Worm (Caenorhabditis elegans): ENCODE measurements around the gene nlp-41.

Gene nlp-41

ce11 chrII:14550613-14551012 lies at the start of gene nlp-41:
Gene nlp-41, plus strand, starts transcription at chrII:14550913.
- TF ChIP-seq C16A3.4 (tag; optimal IDR thresholded peaks at IDR 0.05) (no peak), egl-27 (tag; optimal IDR thresholded peaks at IDR 0.05) (no peak), lin-39 (tag; optimal IDR thresholded peaks at IDR 0.05) (no peak), lin-35 (GFP tag; optimal IDR thresholded peaks at IDR 0.05) (no peak), mep-1 (tag; optimal IDR thresholded peaks at IDR 0.05) (no peak), zag-1 (tag; optimal IDR thresholded peaks at IDR 0.05) (no peak), nhr-19 (GFP tag; conservative IDR thresholded peaks at IDR 0.05) (no peak), aha-1 (tag; optimal IDR thresholded peaks at IDR 0.05) (no peak), C04F5.9 (tag; optimal IDR thresholded peaks at IDR 0.05) (no peak), nhr-71 (tag; optimal IDR thresholded peaks at IDR 0.05) (no peak), dpl-1 (GFP tag; optimal IDR thresholded peaks at IDR 0.05) (no peak), tlp-1 (tag; optimal IDR thresholded peaks at IDR 0.05) (no peak)

ce11 chrII:14501447-14501846 lies 49.3 kb upstream of the nlp-41 start, which contains the start of gene K10H10.5:
Gene K10H10.5, plus strand, starts transcription at chrII:14501747.
- TF ChIP-seq nhr-28 (tag; optimal IDR thresholded peaks at IDR 0.05) = no peak
- TF ChIP-seq ceh-82 (tag; optimal IDR thresholded peaks at IDR 0.05) = no peak
- TF ChIP-seq xbp-1 (tag; optimal IDR thresholded peaks at IDR 0.05) = no peak
- no peak for TF ChIP-seq lir-3 (tag; optimal IDR thresholded peaks at IDR 0.05; ENCODE audit: poor library complexity)
- no peak for TF ChIP-seq nhr-19 (GFP tag; conservative IDR thresholded peaks at IDR 0.05)
- no peak for TF ChIP-seq fkh-8 (tag; optimal IDR thresholded peaks at IDR 0.05)
- TF ChIP-seq nhr-47 (tag; optimal IDR thresholded peaks at IDR 0.05) = no peak
- no peak for TF ChIP-seq C16A3.4 (tag; optimal IDR thresholded peaks at IDR 0.05)
- TF ChIP-seq skn-1 (tag; optimal IDR thresholded peaks at IDR 0.05) = no peak
- TF ChIP-seq pax-3 (tag; optimal IDR thresholded peaks at IDR 0.05) = no peak

- TF ChIP-seq Y116A8C.19 (tag; optimal IDR thresholded peaks at IDR 0.05; ENCODE audit: borderline replicate concordance) (no peak), dpl-1 (GFP tag; optimal IDR thresholded peaks at IDR 0.05) (no peak), nhr-28 (tag; optimal IDR thresholded peaks at IDR 0.05) (no peak), nhr-90 (tag; optimal IDR thresholded peaks at IDR 0.05; ENCODE audit: poor library complexity) (no peak), hpl-2 (GFP tag; optimal IDR thresholded peaks at IDR 0.05) (no peak), tbx-2 (tag; optimal IDR thresholded peaks at IDR 0.05) (no peak)
Measured at ce11 chrII:14502997-14503396, 47.7 kb upstream of the nlp-41 start, which contains the start of gene K10H10.6. Gene K10H10.6, plus strand, starts transcription at chrII:14503297.

- no peak for TF ChIP-seq hlh-17 (GFP tag; optimal IDR thresholded peaks at IDR 0.05; ENCODE audit: borderline replicate concordance)
- TF ChIP-seq zip-4 (GFP tag; optimal IDR thresholded peaks at IDR 0.05) = no peak
- no peak for TF ChIP-seq grh-1 (GFP tag; IDR thresholded peaks at IDR 0.05)
- TF ChIP-seq unc-62 (GFP tag; optimal IDR thresholded peaks at IDR 0.05) = no peak
- no peak for TF ChIP-seq jun-1 (tag; optimal IDR thresholded peaks at IDR 0.05)
Measured at ce11 chrII:14506245-14506644, 44.5 kb upstream of the nlp-41 start, which contains the start of gene K10H10.12. Gene K10H10.12, minus strand, starts transcription at chrII:14506345.

- TF ChIP-seq unc-130 (tag; optimal IDR thresholded peaks at IDR 0.05) = no peak
- no peak for TF ChIP-seq vab-15 (tag; optimal IDR thresholded peaks at IDR 0.05)
- TF ChIP-seq unc-86 (tag; optimal IDR thresholded peaks at IDR 0.05) = no peak
Measured at ce11 chrII:14507563-14507962, 43.1 kb upstream of the nlp-41 start, which contains the start of the genes K10H10.7 and K10H10.10. Gene K10H10.7, minus strand, starts transcription at chrII:14507663. Gene K10H10.10, plus strand, starts transcription at chrII:14507766.

- no peak for TF ChIP-seq egl-27 (tag; optimal IDR thresholded peaks at IDR 0.05)
- TF ChIP-seq elt-2 (tag; optimal IDR thresholded peaks at IDR 0.05) = peak; percentile 39
- no peak for TF ChIP-seq mep-1 (tag; optimal IDR thresholded peaks at IDR 0.05)
- TF ChIP-seq unc-30 (tag; optimal IDR thresholded peaks at IDR 0.05) = no peak
Measured at ce11 chrII:14510162-14510561, 40.6 kb upstream of the nlp-41 start.

All from whole organism, L1 larva.